Fruit fly (Drosophila melanogaster) whole organism, embryonic: ENCODE measurements around the gene CG2663.

ENCODE experiments used
- Atf3 ChIP-seq: fragments of 200-800 bp; sonication (Bioruptor generic); optimal IDR thresholded peaks from 3 replicates; lab custom pipeline; 2016; ENCODE audit warnings: missing biosample characterization, missing genetic modification characterization
- Awh ChIP-seq: fragments of 200-800 bp; sonication (Bioruptor generic); IDR thresholded peaks from 2 replicates; pipeline ENCODE4, ENCODE4 v1.3.6; 2022; ENCODE audit warnings: missing biosample characterization, missing genetic modification characterization
- CG10274 ChIP-seq: fragments of 200-800 bp; sonication (Bioruptor generic); optimal IDR thresholded peaks from 3 replicates; lab custom pipeline; 2017; ENCODE audit warnings: missing biosample characterization, mild to moderate bottlenecking, missing genetic modification characterization
- CG12769 ChIP-seq: fragments of 200-800 bp; sonication (Bioruptor generic); optimal IDR thresholded peaks from 2 replicates; lab custom pipeline; 2019; ENCODE audit warnings: missing biosample characterization, mild to moderate bottlenecking, missing genetic modification characterization, moderate library complexity
- CG14014 ChIP-seq: fragments of 200-800 bp; sonication (Bioruptor generic); IDR thresholded peaks from 2 replicates; pipeline ENCODE4 v1.3.6; 2022; ENCODE audit warnings: missing biosample characterization, missing genetic modification characterization
- CG14667 ChIP-seq: fragments of 200-800 bp; sonication (Bioruptor generic); IDR thresholded peaks from 2 replicates; pipeline ENCODE4 v1.3.6; 2022; ENCODE audit warnings: missing biosample characterization, missing genetic modification characterization
- CG14710 ChIP-seq: fragments of 200-800 bp; sonication (Bioruptor generic); optimal IDR thresholded peaks from 3 replicates; lab custom pipeline; 2019; ENCODE audit warnings: missing biosample characterization, mild to moderate bottlenecking, missing genetic modification characterization, moderate library complexity
- CG14860 ChIP-seq: fragments of 200-800 bp; sonication (Bioruptor generic); IDR thresholded peaks from 3 replicates; pipeline ENCODE4 v1.3.6; 2022; ENCODE audit warnings: missing biosample characterization, missing genetic modification characterization; ENCODE audit not compliant: partially characterized antibody
- CG17359 ChIP-seq: fragments of 200-800 bp; sonication (Bioruptor generic); optimal IDR thresholded peaks from 3 replicates; lab custom pipeline; 2018; ENCODE audit warnings: missing biosample characterization, mild to moderate bottlenecking, missing genetic modification characterization, moderate library complexity
- CG18262 ChIP-seq: fragments of 200-800 bp; optimal IDR thresholded peaks from 3 replicates; lab custom pipeline; 2019; ENCODE audit warnings: missing biosample characterization, mild to moderate bottlenecking, missing genetic modification characterization, moderate library complexity
- CG2678 ChIP-seq: fragments of 200-800 bp; sonication (Bioruptor generic); optimal IDR thresholded peaks from 3 replicates; lab custom pipeline; 2019; ENCODE audit warnings: missing biosample characterization, mild to moderate bottlenecking, missing genetic modification characterization, moderate library complexity
- CG33213 ChIP-seq: fragments of 200-800 bp; sonication (Bioruptor generic); optimal IDR thresholded peaks from 3 replicates; lab custom pipeline; 2016; ENCODE audit warnings: missing biosample characterization, missing genetic modification characterization
- CG3838 ChIP-seq: fragments of 200-800 bp; sonication (Bioruptor generic); optimal IDR thresholded peaks from 3 replicates; lab custom pipeline; 2016; ENCODE audit warnings: missing biosample characterization, missing genetic modification characterization
- CG4617 ChIP-seq: fragments of 200-800 bp; sonication (Bioruptor generic); optimal IDR thresholded peaks from 3 replicates; lab custom pipeline; 2016; ENCODE audit warnings: missing biosample characterization, missing genetic modification characterization, borderline replicate concordance
- CG6254 ChIP-seq: fragments of 200-800 bp; sonication (Bioruptor generic); optimal IDR thresholded peaks from 3 replicates; lab custom pipeline; 2017; ENCODE audit warnings: mild to moderate bottlenecking, missing biosample characterization, missing genetic modification reagents, missing genetic modification characterization
- CG7271 ChIP-seq: fragments of 200-800 bp; sonication (Bioruptor generic); optimal IDR thresholded peaks from 2 replicates; lab custom pipeline; 2018; ENCODE audit warnings: missing biosample characterization, mild to moderate bottlenecking, missing genetic modification characterization, moderate library complexity
- CG8388 ChIP-seq: fragments of 200-800 bp; sonication (Bioruptor generic); optimal IDR thresholded peaks from 2 replicates; lab custom pipeline; 2019; ENCODE audit warnings: missing biosample characterization, mild to moderate bottlenecking, missing genetic modification characterization, moderate library complexity
- D19A ChIP-seq: fragments of 200-800 bp; optimal IDR thresholded peaks from 3 replicates; lab custom pipeline; 2019; ENCODE audit warnings: missing biosample characterization, mild to moderate bottlenecking, missing genetic modification characterization, moderate library complexity
- Doc3 ChIP-seq: fragments of 200-800 bp; sonication (Bioruptor generic); IDR thresholded peaks from 3 replicates; pipeline ENCODE4 v1.3.6; 2022; ENCODE audit warnings: missing biosample characterization, missing genetic modification characterization; ENCODE audit not compliant: partially characterized antibody
- HLH4C ChIP-seq: fragments of 200-800 bp; sonication (Bioruptor generic); IDR thresholded peaks from 3 replicates; pipeline ENCODE4 v1.3.6; 2022; ENCODE audit warnings: missing biosample characterization, missing genetic modification characterization; ENCODE audit not compliant: partially characterized antibody
- Kr ChIP-seq: fragments of 200-800 bp; sonication (Bioruptor generic); optimal IDR thresholded peaks from 2 replicates; lab custom pipeline; 2017; ENCODE audit warnings: missing biosample characterization, mild to moderate bottlenecking, missing genetic modification characterization
- MBD-R2 ChIP-seq: fragments of 200-800 bp; sonication (Bioruptor generic); IDR thresholded peaks from 2 replicates; pipeline ENCODE4 v1.3.6; 2022; ENCODE audit warnings: missing biosample characterization, missing genetic modification characterization
- NC2α ChIP-seq: fragments of 200-800 bp; sonication (Bioruptor generic); optimal IDR thresholded peaks from 2 replicates; lab custom pipeline; 2016; ENCODE audit warnings: missing biosample characterization, missing genetic modification characterization
- NC2β ChIP-seq: fragments of 200-800 bp; sonication (Bioruptor generic); optimal IDR thresholded peaks from 2 replicates; lab custom pipeline; 2016; ENCODE audit warnings: missing biosample characterization, missing genetic modification characterization
- Opbp ChIP-seq: fragments of 200-800 bp; sonication (Bioruptor generic); IDR thresholded peaks from 3 replicates; pipeline ENCODE4 v1.3.6; 2022; ENCODE audit warnings: missing biosample characterization, missing genetic modification characterization; ENCODE audit not compliant: partially characterized antibody
- Rfx ChIP-seq: fragments of 200-800 bp; sonication (Bioruptor generic); IDR thresholded peaks from 2 replicates; pipeline ENCODE4 v1.3.6; 2022; ENCODE audit warnings: missing biosample characterization, missing genetic modification characterization
- Scr ChIP-seq: fragments of 200-800 bp; sonication (Bioruptor generic); IDR thresholded peaks from 2 replicates; pipeline ENCODE4 v1.3.6; 2022; ENCODE audit warnings: missing biosample characterization, missing genetic modification characterization; ENCODE audit not compliant: partially characterized antibody
- Sox100B ChIP-seq: fragments of 200-800 bp; sonication (Bioruptor generic); optimal IDR thresholded peaks from 3 replicates; lab custom pipeline; 2018; ENCODE audit warnings: missing biosample characterization, mild to moderate bottlenecking, missing genetic modification characterization
- Tbp ChIP-seq: fragments of >200 bp; optimal IDR thresholded peaks from 2 replicates; lab custom pipeline; 2018; ENCODE audit warnings: missing biosample characterization, missing genetic modification characterization
- ac ChIP-seq: fragments of 200-800 bp; sonication (Bioruptor generic); optimal IDR thresholded peaks from 3 replicates; lab custom pipeline; 2017; ENCODE audit warnings: missing biosample characterization, mild to moderate bottlenecking, missing genetic modification characterization
- ara ChIP-seq: fragments of 200-800 bp; sonication (Bioruptor generic); IDR thresholded peaks from 2 replicates; pipeline ENCODE4 v1.3.6; 2022; ENCODE audit warnings: missing biosample characterization, missing genetic modification characterization
- ato ChIP-seq: fragments of 200-800 bp; sonication (Bioruptor generic); IDR thresholded peaks from 2 replicates; pipeline ENCODE4 v1.3.6; 2022; ENCODE audit warnings: missing biosample characterization, missing genetic modification characterization; ENCODE audit not compliant: partially characterized antibody
- br ChIP-seq: fragments of >200 bp; optimal IDR thresholded peaks from 2 replicates; lab custom pipeline; 2017
- caup ChIP-seq: fragments of 200-800 bp; sonication (Bioruptor generic); optimal IDR thresholded peaks from 3 replicates; lab custom pipeline; 2017; ENCODE audit warnings: missing biosample characterization, mild to moderate bottlenecking, missing genetic modification characterization, moderate library complexity; ENCODE audit not compliant: severe bottlenecking
- dan ChIP-seq: fragments of 200-800 bp; sonication (Bioruptor generic); IDR thresholded peaks from 2 replicates; pipeline ENCODE4 v1.3.6; 2022; ENCODE audit warnings: missing biosample characterization, missing genetic modification characterization
- grn ChIP-seq: fragments of 200-800 bp; sonication (Bioruptor generic); optimal IDR thresholded peaks from 3 replicates; lab custom pipeline; 2017; ENCODE audit warnings: missing biosample characterization, missing genetic modification characterization
- hbn ChIP-seq: fragments of 200-800 bp; sonication (Bioruptor generic); IDR thresholded peaks from 2 replicates; pipeline ENCODE4 v1.3.6; 2022; ENCODE audit warnings: missing biosample characterization, missing genetic modification characterization; ENCODE audit not compliant: partially characterized antibody
- her ChIP-seq: fragments of 200-800 bp; sonication (Bioruptor generic); optimal IDR thresholded peaks from 2 replicates; lab custom pipeline; 2016; ENCODE audit warnings: missing biosample characterization, missing genetic modification characterization
- mirr ChIP-seq: fragments of 200-800 bp; sonication (Bioruptor generic); optimal IDR thresholded peaks from 3 replicates; lab custom pipeline; 2018; ENCODE audit warnings: missing biosample characterization, mild to moderate bottlenecking, missing genetic modification characterization
- mld ChIP-seq: fragments of 200-800 bp; sonication (Bioruptor generic); IDR thresholded peaks from 3 replicates; pipeline ENCODE4 v1.3.6; 2022; ENCODE audit warnings: missing biosample characterization, missing genetic modification characterization; ENCODE audit not compliant: partially characterized antibody
- nom ChIP-seq: fragments of 200-800 bp; sonication (Bioruptor generic); optimal IDR thresholded peaks from 2 replicates; lab custom pipeline; 2017; ENCODE audit warnings: missing biosample characterization, missing genetic modification characterization, mild to moderate bottlenecking, moderate library complexity, missing genetic modification reagents
- pan ChIP-seq, 4 experiments: fragments of >200 bp in 3 of 4; fragments of 200-800 bp in 1 of 4; sonication (Bioruptor generic) in 1 of 4; optimal IDR thresholded peaks in 3 of 4; IDR thresholded peaks in 1 of 4; 2 replicates each; pipeline versions ENCODE4 v1.3.6 to Lab custom; 2017 to 2022; ENCODE audit warnings: missing biosample characterization in 2 of 4, missing genetic modification characterization in 2 of 4, mixed read lengths in 1 of 4
- pb ChIP-seq: fragments of 200-800 bp; sonication (Bioruptor generic); optimal IDR thresholded peaks from 3 replicates; lab custom pipeline; 2016; ENCODE audit warnings: missing biosample characterization, missing genetic modification characterization
- peb ChIP-seq: fragments of 200-800 bp; sonication (Bioruptor generic); IDR thresholded peaks from 2 replicates; pipeline ENCODE4 v1.3.6; 2022; ENCODE audit warnings: missing biosample characterization, missing genetic modification characterization
- tio ChIP-seq: fragments of 200-800 bp; sonication (Bioruptor generic); optimal IDR thresholded peaks from 2 replicates; lab custom pipeline; 2017; ENCODE audit warnings: missing biosample characterization, missing genetic modification characterization, inconsistent platforms
- toy ChIP-seq: fragments of 200-800 bp; sonication (Bioruptor generic); IDR thresholded peaks from 2 replicates; pipeline ENCODE4 v1.3.6; 2022; ENCODE audit warnings: missing biosample characterization, missing genetic modification characterization
- trem ChIP-seq: fragments of 200-800 bp; optimal IDR thresholded peaks from 3 replicates; lab custom pipeline; 2019; ENCODE audit warnings: missing biosample characterization, mild to moderate bottlenecking, missing genetic modification characterization, moderate library complexity
- wek ChIP-seq: fragments of 200-800 bp; sonication (Bioruptor generic); optimal IDR thresholded peaks from 3 replicates; lab custom pipeline; 2018; ENCODE audit warnings: missing biosample characterization, mild to moderate bottlenecking, missing genetic modification characterization, moderate library complexity

CG2663 gene

dm6 chr3R:5361681-5362319, 42.1 kb downstream of the CG2663 start (continued):
- TF ChIP-seq ato (GFP tag; lab: Robert Waterston, UW) (no peak), HLH4C (GFP tag; lab: Robert Waterston, UW) (no peak), toy (GFP tag; lab: Robert Waterston, UW) (peak; percentile 64; the same call in 1 of the 2 replicates), peb (no peak), CG3838 (GFP tag; lab: Kevin White, UChicago) (peak; percentile 48), CG12769 (tag; lab: Kevin White, UChicago) (peak; percentile 88), pb (peak; percentile 77), wek (GFP tag; lab: Kevin White, UChicago) (peak; percentile 28), br (lab: Kevin White, UChicago) (no peak), NC2β (GFP tag; lab: Kevin White, UChicago) (peak; percentile 58), CG10274 (GFP tag; lab: Kevin White, UChicago) (peak; percentile 29), Sox100B (no peak), CG14860 (GFP tag; lab: Robert Waterston, UW) (no peak), Atf3 (GFP tag; lab: Kevin White, UChicago) (peak; percentile 51), CG17359 (tag; lab: Kevin White, UChicago) (peak; percentile 90), nom (peak; percentile 54), ac (GFP tag; lab: Kevin White, UChicago) (no peak), hbn (GFP tag; lab: Robert Waterston, UW) (no peak), trem (tag; lab: Kevin White, UChicago) (peak; percentile 23), mld (GFP tag; lab: Robert Waterston, UW) (0 out of 3 replicates have a peak, but pooled peaks have one; percentile 20), ara (GFP tag; lab: Robert Waterston, UW) (peak; percentile 75; the same call in 1 of the 2 replicates), CG7271 (tag; lab: Kevin White, UChicago) (peak; percentile 26), Doc3 (no peak), CG8388 (GFP tag; lab: Kevin White, UChicago) (peak; percentile 68), Kr (GFP tag; lab: Kevin White, UChicago) (no peak), Opbp (GFP tag; lab: Robert Waterston, UW) (no peak), CG18262 (tag; lab: Kevin White, UChicago) (peak; percentile 81), dan (GFP tag; lab: Robert Waterston, UW) (no peak), grn (no peak), pan (optimal IDR thresholded peaks at IDR 0.05; lab: Kevin White, UChicago) (no peak), pan (GFP tag; optimal IDR thresholded peaks at IDR 0.05 in 1 of 2, IDR thresholded peaks at IDR 0.05 in 1 of 2) (peak in 1 of 2 experiments; percentile 89), CG4617 (GFP tag; lab: Kevin White, UChicago) (peak; percentile 37), Rfx (peak; percentile 93), CG14014 (GFP tag; lab: Robert Waterston, UW) (peak; percentile 88), CG33213 (GFP tag; lab: Kevin White, UChicago) (peak; percentile 69), tio (GFP tag; lab: Kevin White, UChicago) (peak; percentile 67), her (peak; percentile 89), CG2678 (tag; lab: Kevin White, UChicago) (peak; percentile 87), CG6254 (no peak), CG14710 (tag; lab: Kevin White, UChicago) (peak; percentile 47), mirr (GFP tag; lab: Kevin White, UChicago) (no peak), MBD-R2 (peak; percentile 56; the same call in 1 of the 2 replicates), Scr (0 out of 2 replicates have a peak, but pooled peaks have one; percentile 19), NC2α (GFP tag; lab: Kevin White, UChicago) (peak; percentile 50), Tbp (GFP tag; lab: Kevin White, UChicago) (no peak), D19A (tag; lab: Kevin White, UChicago) (peak; percentile 66), caup (GFP tag; lab: Kevin White, UChicago) (peak; percentile 79), CG14667 (GFP tag; lab: Robert Waterston, UW) (peak; percentile 68; the same call in 1 of the 2 replicates), Awh (GFP tag; lab: Robert Waterston, UW) (peak; percentile 70)
